Fruit fly (Drosophila melanogaster) whole organism, embryonic: ENCODE results near the gene CG12194.

Experiments
- CG10147 ChIP-seq: fragments of 200-800 bp; sonication (Bioruptor generic); optimal IDR thresholded peaks from 2 replicates; lab custom pipeline; 2019; ENCODE audit warnings: missing biosample characterization, mild to moderate bottlenecking, missing genetic modification characterization, moderate library complexity
- CG12659 ChIP-seq: fragments of 200-800 bp; sonication (Bioruptor generic); optimal IDR thresholded peaks from 3 replicates; lab custom pipeline; 2017; ENCODE audit warnings: mild to moderate bottlenecking, missing biosample characterization, missing genetic modification reagents, missing genetic modification characterization
- CG13624 ChIP-seq: fragments of 200-800 bp; sonication (Bioruptor generic); optimal IDR thresholded peaks from 2 replicates; lab custom pipeline; 2016; ENCODE audit warnings: missing biosample characterization, missing genetic modification characterization
- CG14014 ChIP-seq: fragments of 200-800 bp; sonication (Bioruptor generic); IDR thresholded peaks from 2 replicates; pipeline ENCODE4 v1.3.6; 2022; ENCODE audit warnings: missing biosample characterization, missing genetic modification characterization
- CG15269 ChIP-seq: fragments of 200-800 bp; sonication (Bioruptor generic); optimal IDR thresholded peaks from 2 replicates; lab custom pipeline; 2018; ENCODE audit warnings: missing biosample characterization, mild to moderate bottlenecking, missing genetic modification characterization, moderate library complexity
- CG18476 ChIP-seq: fragments of 200-800 bp; sonication (Bioruptor generic); optimal IDR thresholded peaks from 2 replicates; lab custom pipeline; 2016; ENCODE audit warnings: missing biosample characterization, mild to moderate bottlenecking, missing genetic modification characterization
- CG2120 ChIP-seq: fragments of 200-800 bp; sonication (Bioruptor generic); optimal IDR thresholded peaks from 3 replicates; lab custom pipeline; 2016; ENCODE audit warnings: missing biosample characterization, missing genetic modification characterization
- CG2712 ChIP-seq: fragments of 200-800 bp; optimal IDR thresholded peaks from 3 replicates; lab custom pipeline; 2019; ENCODE audit warnings: missing biosample characterization, mild to moderate bottlenecking, missing genetic modification characterization, moderate library complexity
- CG30403 ChIP-seq: fragments of 200-800 bp; sonication (Bioruptor generic); optimal IDR thresholded peaks from 3 replicates; lab custom pipeline; 2016; ENCODE audit warnings: missing biosample characterization, missing genetic modification characterization
- CG31441 ChIP-seq: fragments of 200-800 bp; sonication (Bioruptor generic); IDR thresholded peaks from 2 replicates; pipeline ENCODE4 v1.3.6; 2022; ENCODE audit warnings: missing biosample characterization, missing genetic modification characterization
- CG3726 ChIP-seq: fragments of 200-800 bp; sonication (Bioruptor generic); IDR thresholded peaks from 3 replicates; pipeline ENCODE4, ENCODE4 v1.3.6; 2022; ENCODE audit warnings: missing biosample characterization, missing genetic modification characterization
- CG4404 ChIP-seq: fragments of 200-800 bp; sonication (Bioruptor generic); IDR thresholded peaks from 2 replicates; pipeline ENCODE4 v1.3.6; 2022; ENCODE audit warnings: missing biosample characterization, missing genetic modification characterization
- CG4854 ChIP-seq: fragments of 200-800 bp; sonication (Bioruptor generic); optimal IDR thresholded peaks from 2 replicates; lab custom pipeline; 2016; ENCODE audit warnings: missing biosample characterization, missing genetic modification characterization, inconsistent platforms
- CG7372 ChIP-seq: fragments of 200-800 bp; sonication (Bioruptor generic); IDR thresholded peaks from 2 replicates; pipeline ENCODE4 v1.3.6; 2022; ENCODE audit warnings: missing biosample characterization, missing genetic modification characterization
- CG7786 ChIP-seq: fragments of 200-800 bp; sonication (Bioruptor generic); optimal IDR thresholded peaks from 2 replicates; lab custom pipeline; 2016; ENCODE audit warnings: missing biosample characterization, missing genetic modification characterization
- CG8281 ChIP-seq: fragments of 200-800 bp; sonication (Bioruptor generic); optimal IDR thresholded peaks from 2 replicates; lab custom pipeline; 2018; ENCODE audit warnings: missing biosample characterization, mild to moderate bottlenecking, missing genetic modification characterization, moderate library complexity
- CG8944 ChIP-seq: fragments of 200-800 bp; sonication (Bioruptor generic); optimal IDR thresholded peaks from 3 replicates; lab custom pipeline; 2016; ENCODE audit warnings: missing biosample characterization, missing genetic modification characterization
- CTCF ChIP-seq: fragments of 200-800 bp; sonication (Bioruptor generic); optimal IDR thresholded peaks from 2 replicates; lab custom pipeline; 2017; ENCODE audit warnings: missing biosample characterization, mild to moderate bottlenecking, missing genetic modification characterization, moderate library complexity
- Fer1 ChIP-seq: fragments of 200-800 bp; sonication (Bioruptor generic); optimal IDR thresholded peaks from 2 replicates; lab custom pipeline; 2017; ENCODE audit warnings: missing biosample characterization, mild to moderate bottlenecking, missing genetic modification characterization
- Fer3 ChIP-seq: fragments of 200-800 bp; sonication (Bioruptor generic); optimal IDR thresholded peaks from 2 replicates; lab custom pipeline; 2018; ENCODE audit warnings: missing biosample characterization, mild to moderate bottlenecking, missing genetic modification characterization, moderate library complexity
- HLH4C ChIP-seq: fragments of 200-800 bp; sonication (Bioruptor generic); IDR thresholded peaks from 3 replicates; pipeline ENCODE4 v1.3.6; 2022; ENCODE audit warnings: missing biosample characterization, missing genetic modification characterization; ENCODE audit not compliant: partially characterized antibody
- Lhr ChIP-seq: fragments of 200-800 bp; sonication (Bioruptor generic); optimal IDR thresholded peaks from 3 replicates; lab custom pipeline; 2017; ENCODE audit warnings: mild to moderate bottlenecking, missing biosample characterization, missing genetic modification reagents, missing genetic modification characterization
- MESR4 ChIP-seq: fragments of 200-800 bp; sonication (Bioruptor generic); optimal IDR thresholded peaks from 2 replicates; lab custom pipeline; 2018; ENCODE audit warnings: missing biosample characterization, mild to moderate bottlenecking, missing genetic modification characterization, moderate library complexity
- NK7.1 ChIP-seq: fragments of 200-800 bp; sonication (Bioruptor generic); optimal IDR thresholded peaks from 3 replicates; lab custom pipeline; 2016; ENCODE audit warnings: missing biosample characterization, missing genetic modification characterization
- PHDP ChIP-seq: fragments of 200-800 bp; sonication (Bioruptor generic); optimal IDR thresholded peaks from 3 replicates; lab custom pipeline; 2018; ENCODE audit warnings: missing biosample characterization, mild to moderate bottlenecking, missing genetic modification characterization, moderate library complexity
- Poxn ChIP-seq: fragments of 200-800 bp; sonication (Bioruptor generic); IDR thresholded peaks from 2 replicates; pipeline ENCODE4 v1.3.6; 2022; ENCODE audit warnings: missing biosample characterization, missing genetic modification characterization
- Sin3A ChIP-seq: fragments of >200 bp; optimal IDR thresholded peaks from 2 replicates; lab custom pipeline; 2018
- Sry-δ ChIP-seq: fragments of 200-800 bp; sonication (Bioruptor generic); optimal IDR thresholded peaks from 2 replicates; lab custom pipeline; 2016; ENCODE audit warnings: missing biosample characterization, missing genetic modification characterization
- aop ChIP-seq: fragments of 200-800 bp; sonication (Bioruptor generic); IDR thresholded peaks from 2 replicates; pipeline ENCODE4 v1.3.6; 2022; ENCODE audit warnings: missing biosample characterization, missing genetic modification characterization
- ash1 ChIP-seq: fragments of 200-800 bp; sonication (Bioruptor generic); optimal IDR thresholded peaks from 2 replicates; lab custom pipeline; 2018; ENCODE audit warnings: missing biosample characterization, mild to moderate bottlenecking, missing genetic modification characterization
- chinmo ChIP-seq: fragments of 200-800 bp; sonication (Bioruptor generic); IDR thresholded peaks from 4 replicates; pipeline ENCODE4 v1.3.6; 2022; ENCODE audit warnings: missing biosample characterization, missing genetic modification characterization; ENCODE audit not compliant: partially characterized antibody
- corto ChIP-seq: fragments of 200-800 bp; sonication (Bioruptor generic); optimal IDR thresholded peaks from 2 replicates; lab custom pipeline; 2016; ENCODE audit warnings: missing biosample characterization, mild to moderate bottlenecking, missing genetic modification characterization, moderate library complexity
- dati ChIP-seq: fragments of 200-800 bp; sonication (Bioruptor generic); IDR thresholded peaks from 2 replicates; pipeline ENCODE4 v1.3.6; 2022; ENCODE audit warnings: missing biosample characterization, missing genetic modification characterization
- disco-r ChIP-seq: fragments of 200-800 bp; sonication (Bioruptor generic); optimal IDR thresholded peaks from 2 replicates; lab custom pipeline; 2016; ENCODE audit warnings: missing biosample characterization, missing genetic modification characterization
- dmrt11E ChIP-seq: fragments of 200-800 bp; sonication (Bioruptor generic); optimal IDR thresholded peaks from 3 replicates; lab custom pipeline; 2018; ENCODE audit warnings: missing biosample characterization, mild to moderate bottlenecking, missing genetic modification characterization, moderate library complexity
- dysf ChIP-seq: fragments of 200-800 bp; sonication (Bioruptor generic); IDR thresholded peaks from 3 replicates; pipeline ENCODE4 v1.3.6; 2022; ENCODE audit warnings: missing biosample characterization, missing genetic modification characterization
- gfzf ChIP-seq: fragments of 200-800 bp; sonication (Bioruptor generic); optimal IDR thresholded peaks from 2 replicates; lab custom pipeline; 2016; ENCODE audit warnings: missing biosample characterization, mild to moderate bottlenecking, missing genetic modification characterization, moderate library complexity
- ham ChIP-seq: fragments of 200-800 bp; sonication (Bioruptor generic); IDR thresholded peaks from 2 replicates; pipeline ENCODE4 v1.3.6; 2022; ENCODE audit warnings: missing biosample characterization, missing genetic modification characterization
- hb ChIP-seq: fragments of 200-800 bp; sonication (Bioruptor generic); IDR thresholded peaks from 3 replicates; pipeline ENCODE4 v1.3.6; 2022; ENCODE audit warnings: missing biosample characterization, missing genetic modification characterization; ENCODE audit not compliant: partially characterized antibody
- hbn ChIP-seq: fragments of 200-800 bp; sonication (Bioruptor generic); IDR thresholded peaks from 2 replicates; pipeline ENCODE4 v1.3.6; 2022; ENCODE audit warnings: missing biosample characterization, missing genetic modification characterization; ENCODE audit not compliant: partially characterized antibody
- jigr1 ChIP-seq: fragments of 200-800 bp; sonication (Bioruptor generic); IDR thresholded peaks from 3 replicates; pipeline ENCODE4 v1.3.6; 2022; ENCODE audit warnings: missing biosample characterization, missing genetic modification characterization
- ken ChIP-seq: fragments of 200-800 bp; sonication (Bioruptor generic); IDR thresholded peaks from 3 replicates; pipeline ENCODE4 v1.3.6; 2022; ENCODE audit warnings: missing biosample characterization, missing genetic modification characterization
- pb ChIP-seq: fragments of 200-800 bp; sonication (Bioruptor generic); optimal IDR thresholded peaks from 3 replicates; lab custom pipeline; 2016; ENCODE audit warnings: missing biosample characterization, missing genetic modification characterization
- pum ChIP-seq: fragments of 200-800 bp; sonication (Bioruptor generic); optimal IDR thresholded peaks from 2 replicates; lab custom pipeline; 2016; ENCODE audit warnings: missing biosample characterization, missing genetic modification characterization
- repo ChIP-seq: fragments of 200-800 bp; sonication (Bioruptor generic); optimal IDR thresholded peaks from 2 replicates; lab custom pipeline; 2016; ENCODE audit warnings: missing biosample characterization, missing genetic modification characterization
- sens ChIP-seq: fragments of 200-800 bp; sonication (Bioruptor generic); peaks from one replicate; lab custom pipeline; 2016; ENCODE audit warnings: missing biosample characterization, missing genetic modification characterization
- sob ChIP-seq: fragments of 200-800 bp; sonication (Bioruptor generic); IDR thresholded peaks from 2 replicates; pipeline ENCODE4 v1.3.6; 2022; ENCODE audit warnings: missing biosample characterization, missing genetic modification characterization
- tll ChIP-seq, 2 experiments: fragments of 200-800 bp in 1 of 2; fragments of >200 bp in 1 of 2; sonication (Bioruptor generic) in 1 of 2; optimal IDR thresholded peaks; 2 replicates each; lab custom pipeline; 2017 to 2019; ENCODE audit warnings: missing biosample characterization in 2 of 2, missing genetic modification characterization in 2 of 2, mild to moderate bottlenecking in 1 of 2, moderate library complexity in 1 of 2
- tup ChIP-seq: fragments of 200-800 bp; sonication (Bioruptor generic); optimal IDR thresholded peaks from 2 replicates; lab custom pipeline; 2016; ENCODE audit warnings: missing biosample characterization, mild to moderate bottlenecking, missing genetic modification characterization, moderate library complexity
- usp ChIP-seq: fragments of >200 bp; optimal IDR thresholded peaks from 2 replicates; lab custom pipeline; 2017; ENCODE audit warnings: missing biosample characterization, missing genetic modification characterization
- vvl ChIP-seq: fragments of 200-800 bp; sonication (Bioruptor generic); IDR thresholded peaks from 2 replicates; pipeline ENCODE4 v1.3.6; 2022; ENCODE audit warnings: missing biosample characterization, missing genetic modification characterization
- wek ChIP-seq: fragments of 200-800 bp; sonication (Bioruptor generic); optimal IDR thresholded peaks from 3 replicates; lab custom pipeline; 2018; ENCODE audit warnings: missing biosample characterization, mild to moderate bottlenecking, missing genetic modification characterization, moderate library complexity

The CG12194 gene

dm6 chr2L:4856118-4856517 is 18.0 kb downstream of the CG12194 start (continued):
- TF ChIP-seq hb: no peak
- TF ChIP-seq CG12659 (GFP tag; lab: Kevin White, UChicago): peak; percentile 48
- no peak for TF ChIP-seq ken (GFP tag; lab: Robert Waterston, UW)
- no peak for TF ChIP-seq HLH4C
- no peak for TF ChIP-seq hbn (GFP tag; lab: Robert Waterston, UW)
- peak; percentile 52; the same call in 1 of the 3 replicates for TF ChIP-seq dysf
- TF ChIP-seq CG30403 (GFP tag; lab: Kevin White, UChicago): peak; percentile 60
- TF ChIP-seq CG18476 (GFP tag; lab: Kevin White, UChicago): no peak
- TF ChIP-seq Lhr: no peak
- no peak for TF ChIP-seq repo (GFP tag; lab: Kevin White, UChicago)
- TF ChIP-seq CG14014 (GFP tag; lab: Robert Waterston, UW): peak; percentile 63; the same call in 1 of the 2 replicates
- no peak for TF ChIP-seq CTCF
- peak; percentile 68 for TF ChIP-seq Fer3 (tag; lab: Kevin White, UChicago)
- peak; percentile 40; the same call in 1 of the 2 replicates for TF ChIP-seq CG4404 (GFP tag; lab: Robert Waterston, UW)
- TF ChIP-seq CG3726 (GFP tag; lab: Robert Waterston, UW): no peak
- no peak for TF ChIP-seq wek
- peak; percentile 84 for TF ChIP-seq CG31441 (GFP tag; lab: Robert Waterston, UW)
- no peak for TF ChIP-seq pb (GFP tag; lab: Kevin White, UChicago)
- TF ChIP-seq jigr1 (GFP tag; lab: Robert Waterston, UW): no peak
- no peak for TF ChIP-seq Sry-δ (GFP tag; lab: Kevin White, UChicago)
- TF ChIP-seq Fer1: peak; percentile 76
- peak; percentile 1 for TF ChIP-seq MESR4 (GFP tag; lab: Kevin White, UChicago)
- TF ChIP-seq aop: no peak
- TF ChIP-seq Sin3A: no peak
- no peak for TF ChIP-seq NK7.1 (GFP tag; lab: Kevin White, UChicago)
- TF ChIP-seq ash1 (GFP tag; lab: Kevin White, UChicago): no peak
- TF ChIP-seq pum: no peak
- TF ChIP-seq CG4854 (GFP tag; lab: Kevin White, UChicago): no peak
- TF ChIP-seq CG13624 (GFP tag; lab: Kevin White, UChicago): no peak
- no peak for TF ChIP-seq CG7786
- TF ChIP-seq vvl (GFP tag; lab: Robert Waterston, UW): peak; percentile 70
- TF ChIP-seq dati (GFP tag; lab: Robert Waterston, UW): no peak
- peak; percentile 66 for TF ChIP-seq dmrt11E (tag; lab: Kevin White, UChicago)
- peak; percentile 83 for TF ChIP-seq PHDP (tag; lab: Kevin White, UChicago)
- peak; percentile 86 for TF ChIP-seq CG2712 (tag; lab: Kevin White, UChicago)
- no peak for TF ChIP-seq chinmo (GFP tag; lab: Robert Waterston, UW)
- peak; percentile 5 for TF ChIP-seq CG8281 (tag; lab: Kevin White, UChicago)
- no peak for TF ChIP-seq usp
- peak; percentile 88 for TF ChIP-seq sens (GFP tag; lab: Kevin White, UChicago)
- no peak for TF ChIP-seq tll (GFP tag; optimal IDR thresholded peaks at IDR 0.05; lab: Kevin White, UChicago)
- TF ChIP-seq ham (GFP tag; lab: Robert Waterston, UW): no peak
- no peak for TF ChIP-seq CG8944 (GFP tag; lab: Kevin White, UChicago)
- peak; percentile 59; the same call in 1 of the 2 replicates for TF ChIP-seq CG7372 (GFP tag; lab: Robert Waterston, UW)
- no peak for TF ChIP-seq corto (GFP tag; lab: Kevin White, UChicago)
- TF ChIP-seq CG2120 (GFP tag; lab: Kevin White, UChicago): peak; percentile 66
- no peak for TF ChIP-seq Poxn
- TF ChIP-seq sob (GFP tag; lab: Robert Waterston, UW): no peak
- TF ChIP-seq CG15269 (tag; lab: Kevin White, UChicago): peak; percentile 71
- TF ChIP-seq CG10147 (GFP tag; lab: Kevin White, UChicago): peak; percentile 39
- TF ChIP-seq tup: no peak
- TF ChIP-seq disco-r (GFP tag; lab: Kevin White, UChicago): no peak
- TF ChIP-seq gfzf (GFP tag; lab: Kevin White, UChicago): no peak
